Worm (Caenorhabditis elegans) whole organism, L2 larva: ENCODE measurements around the gene T23G7.3.

Experiments
- C34F6.9 ChIP-seq: fragments of 150-350 bp; optimal IDR thresholded peaks from 2 replicates; lab custom pipeline; 2014; ENCODE audit warnings: missing biosample characterization, missing genetic modification characterization
- F13H6.1 ChIP-seq: sonication (generic microtip); optimal IDR thresholded peaks from 2 replicates; lab custom pipeline; 2016; ENCODE audit warnings: missing genetic modification characterization, missing compliant biosample characterization
- R02D3.7 ChIP-seq: fragments of 150-350 bp; optimal IDR thresholded peaks from 2 replicates; lab custom pipeline; 2014; ENCODE audit warnings: missing biosample characterization, missing genetic modification characterization
- ZK546.5 ChIP-seq: sonication (generic microtip); optimal IDR thresholded peaks from 2 replicates; lab custom pipeline; 2017; ENCODE audit warnings: missing biosample characterization, missing genetic modification characterization
- alr-1 ChIP-seq: fragments of 150-350 bp; optimal IDR thresholded peaks from 2 replicates; lab custom pipeline; 2014; ENCODE audit warnings: missing biosample characterization, missing genetic modification characterization
- aly-2 ChIP-seq: fragments of 150-350 bp; optimal IDR thresholded peaks from 2 replicates; lab custom pipeline; 2014; ENCODE audit warnings: missing biosample characterization, missing genetic modification characterization
- blmp-1 ChIP-seq: sonication (generic microtip); optimal IDR thresholded peaks from 2 replicates; lab custom pipeline; 2017; ENCODE audit warnings: missing genetic modification characterization, mild to moderate bottlenecking, missing compliant biosample characterization, antibody characterized with exemption, moderate library complexity; ENCODE audit not compliant: insufficient read depth
- ceh-16 ChIP-seq: fragments of 150-350 bp; optimal IDR thresholded peaks from 2 replicates; lab custom pipeline; 2014; ENCODE audit warnings: missing biosample characterization, missing genetic modification characterization
- crh-2 ChIP-seq: sonication (generic microtip); optimal IDR thresholded peaks from 2 replicates; lab custom pipeline; 2017; ENCODE audit warnings: missing biosample characterization, missing genetic modification characterization
- dmd-4 ChIP-seq: sonication (generic microtip); optimal IDR thresholded peaks from 2 replicates; lab custom pipeline; 2017; ENCODE audit warnings: missing biosample characterization, missing genetic modification characterization
- elt-1 ChIP-seq: fragments of 150-350 bp; optimal IDR thresholded peaks from 2 replicates; lab custom pipeline; 2014; ENCODE audit warnings: missing biosample characterization, missing genetic modification characterization
- elt-3 ChIP-seq: sonication (generic microtip); optimal IDR thresholded peaks from 2 replicates; lab custom pipeline; 2017; ENCODE audit warnings: missing biosample characterization, missing genetic modification characterization
- fos-1 ChIP-seq: fragments of 150-350 bp; optimal IDR thresholded peaks from 2 replicates; lab custom pipeline; 2014; ENCODE audit warnings: missing biosample characterization, missing genetic modification characterization
- lin-11 ChIP-seq: fragments of 150-350 bp; sonication (generic microtip); optimal IDR thresholded peaks from 2 replicates; lab custom pipeline; 2014; ENCODE audit warnings: missing biosample characterization, missing genetic modification characterization, inconsistent platforms, mixed read lengths
- lin-13 ChIP-seq: fragments of 150-350 bp; optimal IDR thresholded peaks from 2 replicates; lab custom pipeline; 2014; ENCODE audit warnings: missing biosample characterization, missing genetic modification reagents, missing genetic modification characterization
- lsy-2 ChIP-seq, 2 experiments: fragments of 150-350 bp in 1 of 2; sonication (generic microtip) in 1 of 2; optimal IDR thresholded peaks; 2 replicates each; lab custom pipeline; 2014 to 2017; ENCODE audit warnings: missing biosample characterization in 2 of 2, missing genetic modification characterization in 2 of 2
- mab-5 ChIP-seq: fragments of 150-350 bp; optimal IDR thresholded peaks from 2 replicates; lab custom pipeline; 2014; ENCODE audit warnings: missing biosample characterization, missing genetic modification characterization
- mbf-1 ChIP-seq: sonication (generic microtip); optimal IDR thresholded peaks from 2 replicates; lab custom pipeline; 2017; ENCODE audit warnings: missing biosample characterization, missing genetic modification characterization
- nhr-10 ChIP-seq: sonication (generic microtip); optimal IDR thresholded peaks from 2 replicates; lab custom pipeline; 2017; ENCODE audit warnings: missing biosample characterization, missing genetic modification characterization
- nhr-11 ChIP-seq: fragments of 150-350 bp; optimal IDR thresholded peaks from 2 replicates; lab custom pipeline; 2014; ENCODE audit warnings: missing biosample characterization, missing genetic modification characterization
- nhr-12 ChIP-seq: fragments of 150-350 bp; optimal IDR thresholded peaks from 2 replicates; lab custom pipeline; 2014; ENCODE audit warnings: missing biosample characterization, missing genetic modification characterization
- nhr-129 ChIP-seq: fragments of 150-350 bp; optimal IDR thresholded peaks from 2 replicates; lab custom pipeline; 2014; ENCODE audit warnings: missing biosample characterization, missing genetic modification characterization
- nhr-21 ChIP-seq: fragments of 150-350 bp; optimal IDR thresholded peaks from 2 replicates; lab custom pipeline; 2014; ENCODE audit warnings: missing biosample characterization, missing genetic modification characterization
- nhr-23 ChIP-seq: fragments of 150-350 bp; optimal IDR thresholded peaks from 2 replicates; lab custom pipeline; 2014; ENCODE audit warnings: missing biosample characterization, missing genetic modification reagents, missing genetic modification characterization
- nhr-237 ChIP-seq: fragments of 150-350 bp; optimal IDR thresholded peaks from 2 replicates; lab custom pipeline; 2014; ENCODE audit warnings: missing biosample characterization, missing genetic modification characterization
- nhr-25 ChIP-seq: fragments of 150-350 bp; sonication (generic microtip); optimal IDR thresholded peaks from 3 replicates; lab custom pipeline; 2014; ENCODE audit warnings: missing biosample characterization, missing genetic modification characterization
- nhr-6 ChIP-seq: fragments of 150-350 bp; optimal IDR thresholded peaks from 2 replicates; lab custom pipeline; 2014; ENCODE audit warnings: missing biosample characterization, missing genetic modification characterization
- nhr-77 ChIP-seq: fragments of 150-350 bp; optimal IDR thresholded peaks from 2 replicates; lab custom pipeline; 2014; ENCODE audit warnings: missing biosample characterization, missing genetic modification characterization
- peb-1 ChIP-seq: fragments of 150-350 bp; optimal IDR thresholded peaks from 2 replicates; lab custom pipeline; 2014; ENCODE audit warnings: missing biosample characterization, missing genetic modification characterization
- sem-4 ChIP-seq: fragments of 150-350 bp; optimal IDR thresholded peaks from 2 replicates; lab custom pipeline; 2014; ENCODE audit warnings: missing biosample characterization, missing genetic modification reagents, missing genetic modification characterization
- skn-1 ChIP-seq: sonication (generic microtip); optimal IDR thresholded peaks from 2 replicates; lab custom pipeline; 2017; ENCODE audit warnings: missing biosample characterization, missing genetic modification characterization
- sma-3 ChIP-seq: sonication (generic microtip); optimal IDR thresholded peaks from 2 replicates; lab custom pipeline; 2016; ENCODE audit warnings: missing genetic modification reagents, missing genetic modification characterization, missing compliant biosample characterization
- sma-9 ChIP-seq, 2 experiments: fragments of 150-350 bp in 1 of 2; sonication (generic microtip) in 1 of 2; optimal IDR thresholded peaks; 2 replicates each; lab custom pipeline; 2014 to 2016; ENCODE audit warnings: missing genetic modification characterization in 2 of 2, mild to moderate bottlenecking in 1 of 2, missing biosample characterization in 1 of 2, missing compliant biosample characterization in 1 of 2, missing genetic modification reagents in 1 of 2, moderate library complexity in 1 of 2
- snpc-4 ChIP-seq: fragments of 150-350 bp; optimal IDR thresholded peaks from 2 replicates; lab custom pipeline; 2014; ENCODE audit warnings: missing biosample characterization, missing genetic modification characterization
- unc-39 ChIP-seq: fragments of 150-350 bp; optimal IDR thresholded peaks from 2 replicates; lab custom pipeline; 2014; ENCODE audit warnings: missing biosample characterization, missing genetic modification characterization
- unc-55 ChIP-seq: fragments of 150-350 bp; sonication (generic microtip); optimal IDR thresholded peaks from 3 replicates; lab custom pipeline; 2014; ENCODE audit warnings: missing biosample characterization, missing genetic modification reagents, missing genetic modification characterization
- unc-62 ChIP-seq: fragments of 150-350 bp; optimal IDR thresholded peaks from 2 replicates; lab custom pipeline; 2014; ENCODE audit warnings: missing biosample characterization, missing genetic modification reagents, missing genetic modification characterization
- zag-1 ChIP-seq: fragments of 150-350 bp; optimal IDR thresholded peaks from 2 replicates; lab custom pipeline; 2014; ENCODE audit warnings: missing biosample characterization, missing genetic modification characterization
- ztf-1 ChIP-seq: fragments of 200-800 bp; sonication (Bioruptor generic); conservative IDR thresholded peaks from 2 replicates; pipeline ENCODE4 v1.3.6; 2022; ENCODE audit warnings: missing genetic modification characterization, missing compliant biosample characterization
- ztf-11 ChIP-seq: sonication (generic microtip); optimal IDR thresholded peaks from 2 replicates; lab custom pipeline; 2017; ENCODE audit warnings: missing biosample characterization, missing genetic modification characterization

Gene T23G7.3

DNA sequence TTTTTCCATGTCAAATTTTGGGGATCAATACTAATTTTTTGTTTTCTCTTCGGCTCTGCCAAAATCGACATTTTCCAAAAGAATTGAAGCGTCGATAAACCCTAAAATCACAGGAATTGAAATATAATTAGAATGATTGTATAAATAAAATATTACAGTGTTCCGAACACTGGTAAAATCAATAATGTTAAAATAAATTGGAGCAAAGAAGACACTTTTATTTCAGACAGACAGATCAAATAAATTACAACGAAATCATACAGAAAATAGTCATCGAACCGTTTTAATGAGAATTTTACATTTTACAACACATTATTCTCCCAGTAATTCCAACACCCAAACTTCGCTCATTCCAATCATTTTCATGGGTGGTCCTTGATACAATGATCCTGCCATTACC, at the start of gene T23G7.3:
T23G7.3 (minus strand) TSS at position 101 of the 400 bp plus-strand sequence.
- no peak for TF ChIP-seq alr-1 (tag; lab: Kevin White, UChicago)
- no peak for TF ChIP-seq lin-11 (tag; lab: Kevin White, UChicago)
- TF ChIP-seq peb-1 (tag; lab: Kevin White, UChicago): no peak
- TF ChIP-seq C34F6.9 (tag; lab: Kevin White, UChicago): no peak
- TF ChIP-seq aly-2 (tag; lab: Kevin White, UChicago): no peak
- no peak for TF ChIP-seq nhr-237 (tag; lab: Kevin White, UChicago)
- TF ChIP-seq skn-1 (tag; lab: Kevin White, UChicago): no peak
- TF ChIP-seq elt-3 (tag; lab: Kevin White, UChicago): no peak
- TF ChIP-seq unc-62 (GFP tag; lab: Kevin White, UChicago): no peak
- no peak for TF ChIP-seq snpc-4 (tag; lab: Kevin White, UChicago)
- no peak for TF ChIP-seq ztf-1
- TF ChIP-seq lin-13 (GFP tag; lab: Kevin White, UChicago): no peak
- TF ChIP-seq nhr-6 (tag; lab: Kevin White, UChicago): no peak

DNA sequence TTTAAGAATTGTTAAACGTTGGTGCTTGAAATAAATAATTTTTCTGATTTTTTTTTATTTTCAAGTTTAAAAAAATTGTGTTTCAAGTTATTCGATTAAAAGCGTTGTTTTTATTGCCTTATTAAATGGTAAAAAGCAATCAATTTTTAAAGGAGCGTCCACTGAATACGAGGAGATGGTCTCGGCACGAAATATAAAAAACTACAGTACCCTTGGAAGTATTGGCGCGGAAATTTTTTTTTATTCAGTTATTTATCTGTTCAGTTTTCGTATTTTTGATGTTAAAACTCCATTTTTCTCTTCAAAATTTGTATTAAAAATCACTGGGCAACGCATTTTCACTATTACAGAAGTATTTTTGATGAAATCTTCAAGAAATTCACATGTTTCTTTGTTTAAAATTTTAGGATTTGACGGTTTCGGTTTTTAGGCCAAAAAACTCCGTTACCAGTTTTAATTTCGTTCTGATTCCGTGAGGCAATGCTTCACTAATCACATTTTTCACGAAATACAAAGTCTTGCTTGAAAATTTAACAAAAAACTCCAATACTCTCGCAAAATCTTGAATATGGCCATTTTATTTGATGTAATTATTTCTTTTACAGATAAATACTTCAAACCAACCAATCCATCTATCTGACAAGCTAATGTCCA, 45.6 kb upstream of the T23G7.3 start, which contains the start of gene znfx-1:
znfx-1 (plus strand) TSS at position 604 of the 654 bp plus-strand sequence.
- TF ChIP-seq zag-1: no peak
- no peak for TF ChIP-seq ceh-16
- no peak for TF ChIP-seq nhr-129 (tag; lab: Kevin White, UChicago)
- no peak for TF ChIP-seq F13H6.1
- no peak for TF ChIP-seq nhr-12 (tag; lab: Kevin White, UChicago)
- peak; percentile 17 for TF ChIP-seq unc-55
- TF ChIP-seq R02D3.7 (tag; lab: Kevin White, UChicago): no peak
- TF ChIP-seq nhr-21 (tag; lab: Kevin White, UChicago): no peak
- no peak for TF ChIP-seq snpc-4 (tag; lab: Kevin White, UChicago)

- TF ChIP-seq lin-13 (GFP tag; lab: Kevin White, UChicago) (no peak), nhr-21 (tag; lab: Kevin White, UChicago) (no peak), nhr-77 (tag; lab: Kevin White, UChicago) (no peak), aly-2 (tag; lab: Kevin White, UChicago) (no peak), nhr-25 (no peak), nhr-10 (tag; lab: Kevin White, UChicago) (no peak), sma-9 (GFP tag; optimal IDR thresholded peaks at IDR 0.05; lab: Kevin White, UChicago) (peak; percentile 48), sma-9 (tag; optimal IDR thresholded peaks at IDR 0.05; lab: Kevin White, UChicago) (no peak), snpc-4 (tag; lab: Kevin White, UChicago) (peak; percentile 94), lsy-2 (tag; optimal IDR thresholded peaks at IDR 0.05; lab: Kevin White, UChicago) (peak in 1 of 2 experiments; percentile 62), unc-39 (tag; lab: Kevin White, UChicago) (no peak), ZK546.5 (tag; lab: Kevin White, UChicago) (no peak), dmd-4 (tag; lab: Kevin White, UChicago) (no peak), mab-5 (tag; lab: Kevin White, UChicago) (peak; percentile 22), fos-1 (tag; lab: Kevin White, UChicago) (peak; percentile 11), mbf-1 (tag; lab: Kevin White, UChicago) (no peak), ztf-1 (no peak), alr-1 (tag; lab: Kevin White, UChicago) (no peak), peb-1 (tag; lab: Kevin White, UChicago) (no peak), nhr-237 (tag; lab: Kevin White, UChicago) (no peak), blmp-1 (no peak), nhr-23 (tag; lab: Kevin White, UChicago) (no peak), F13H6.1 (peak; percentile 28), elt-1 (tag; lab: Kevin White, UChicago) (no peak), nhr-11 (tag; lab: Kevin White, UChicago) (no peak), crh-2 (tag; lab: Kevin White, UChicago) (peak; percentile 41), sem-4 (tag; lab: Kevin White, UChicago) (no peak), nhr-12 (tag; lab: Kevin White, UChicago) (no peak), sma-3 (GFP tag; lab: Kevin White, UChicago) (peak; percentile 38), ztf-11 (tag; lab: Kevin White, UChicago) (no peak), unc-62 (GFP tag; lab: Kevin White, UChicago) (no peak)
Observed at ce11 chrII:9211684-9212083, 44.1 kb upstream of the T23G7.3 start.
